Fruit fly (Drosophila melanogaster): Measurements from ENCODE around the gene Hers.

Hers gene

dm6 chrX:19889128-19889756 lies 23.3 kb downstream of the Hers start (continued):
- TF ChIP-seq crol (GFP tag; IDR thresholded peaks at IDR 0.05) (no peak; the same call in 1 of the 2 replicates), shn (GFP tag; optimal IDR thresholded peaks at IDR 0.05) (peak; percentile 86), CG14050 (GFP tag; IDR thresholded peaks at IDR 0.05) (peak; percentile 68), CG32532 (GFP tag; IDR thresholded peaks at IDR 0.05) (peak; percentile 82), Nf-YA (GFP tag; IDR thresholded peaks at IDR 0.05) (peak; percentile 45; the same call in 1 of the 2 replicates), bab2 (GFP tag; optimal IDR thresholded peaks at IDR 0.05) (peak; percentile 84), Gsc (GFP tag; IDR thresholded peaks at IDR 0.05) (no peak; the same call in 1 of the 2 replicates), CG1832 (GFP tag; optimal IDR thresholded peaks at IDR 0.05) (peak; percentile 67), CG13624 (GFP tag; optimal IDR thresholded peaks at IDR 0.05) (peak; percentile 71), jumu (GFP tag; optimal IDR thresholded peaks at IDR 0.05) (peak; percentile 88), jigr1 (GFP tag; IDR thresholded peaks at IDR 0.05) (no peak), lbe (GFP tag; optimal IDR thresholded peaks at IDR 0.05) (peak; percentile 45), CG8924 (tag; optimal IDR thresholded peaks at IDR 0.05) (peak; percentile 87), CG1024 (GFP tag; IDR thresholded peaks at IDR 0.05) (peak; percentile 65; the same call in 1 of the 2 replicates), CG9932 (GFP tag; IDR thresholded peaks at IDR 0.05) (peak; percentile 79), Xbp1 (GFP tag; optimal IDR thresholded peaks at IDR 0.05) (peak; percentile 85), danr (GFP tag; IDR thresholded peaks at IDR 0.05) (peak; percentile 55), Sox100B (GFP tag; optimal IDR thresholded peaks at IDR 0.05) (peak; percentile 59), Deaf1 (tag; optimal IDR thresholded peaks at IDR 0.05) (peak; percentile 61), gce (GFP tag; IDR thresholded peaks at IDR 0.05) (no peak; the same call in 2 of the 3 replicates), dmrt99B (tag; optimal IDR thresholded peaks at IDR 0.05) (peak; percentile 87), CG4282 (GFP tag; optimal IDR thresholded peaks at IDR 0.05) (peak; percentile 69), CG6254 (GFP tag; optimal IDR thresholded peaks at IDR 0.05) (peak; percentile 44), phol (tag; optimal IDR thresholded peaks at IDR 0.05) (peak; percentile 79), p53 (GFP tag; optimal IDR thresholded peaks at IDR 0.05) (peak; percentile 64), HLH4C (GFP tag; IDR thresholded peaks at IDR 0.05; ENCODE audit: partially characterized antibody) (no peak), Hr51 (GFP tag; optimal IDR thresholded peaks at IDR 0.05) (peak; percentile 75 to 87), MBD-R2 (GFP tag; IDR thresholded peaks at IDR 0.05) (peak; percentile 51; the same call in 1 of the 2 replicates), lilli (GFP tag; optimal IDR thresholded peaks at IDR 0.05) (peak; percentile 91), Hr78 (GFP tag; optimal IDR thresholded peaks at IDR 0.05) (no peak), luna (GFP tag; optimal IDR thresholded peaks at IDR 0.05) (peak; percentile 76), Usf (GFP tag; optimal IDR thresholded peaks at IDR 0.05) (peak; percentile 77), CG17568 (GFP tag; optimal IDR thresholded peaks at IDR 0.05) (peak; percentile 76), CG14441 (GFP tag; IDR thresholded peaks at IDR 0.05) (peak; percentile 82), CG17829 (tag; optimal IDR thresholded peaks at IDR 0.05) (peak; percentile 85), CG31388 (GFP tag; optimal IDR thresholded peaks at IDR 0.05) (no peak), Trl (optimal IDR thresholded peaks at IDR 0.05) (peak; percentile 45 to 54), Trl (GFP tag; optimal IDR thresholded peaks at IDR 0.05) (peak; percentile 91), pzg (GFP tag; optimal IDR thresholded peaks at IDR 0.05) (no peak), ab (GFP tag; optimal IDR thresholded peaks at IDR 0.05) (peak; percentile 2), gsb (GFP tag; IDR thresholded peaks at IDR 0.05) (peak; percentile 64), Atf-2 (GFP tag; optimal IDR thresholded peaks at IDR 0.05) (peak; percentile 82), dm (GFP tag; optimal IDR thresholded peaks at IDR 0.05) (peak; percentile 77), Bteb2 (GFP tag; optimal IDR thresholded peaks at IDR 0.05) (peak; percentile 70), CG1602 (GFP tag; optimal IDR thresholded peaks at IDR 0.05) (peak; percentile 80), tgo (GFP tag; IDR thresholded peaks at IDR 0.05) (peak; percentile 76), ara (GFP tag; IDR thresholded peaks at IDR 0.05) (peak; percentile 81), CG7963 (GFP tag; IDR thresholded peaks at IDR 0.05; ENCODE audit: partially characterized antibody) (no peak), stc (GFP tag; IDR thresholded peaks at IDR 0.05) (peak; percentile 71), CG8290 (GFP tag; optimal IDR thresholded peaks at IDR 0.05) (peak; percentile 77), CG8290 (tag; optimal IDR thresholded peaks at IDR 0.05) (peak; percentile 32 to 93)
